Fruit fly (Drosophila melanogaster) whole organism, prepupa: ENCODE results near the gene CG11095.

Experiments
- CG10631 ChIP-seq: fragments of 200-800 bp; sonication (Bioruptor generic); optimal IDR thresholded peaks from 2 replicates; lab custom pipeline; 2016; ENCODE audit warnings: missing biosample characterization, missing genetic modification characterization
- CG10669 ChIP-seq: fragments of 200-800 bp; sonication (Bioruptor generic); optimal IDR thresholded peaks from 3 replicates; lab custom pipeline; 2018; ENCODE audit warnings: missing biosample characterization, mild to moderate bottlenecking, missing genetic modification characterization, moderate library complexity
- CG11294 ChIP-seq: fragments of 200-800 bp; sonication (Bioruptor generic); IDR thresholded peaks from 2 replicates; pipeline ENCODE4 v1.3.6; 2022; ENCODE audit warnings: missing biosample characterization, missing genetic modification characterization
- CG11762 ChIP-seq: fragments of 200-800 bp; sonication (Bioruptor generic); optimal IDR thresholded peaks from 3 replicates; lab custom pipeline; 2016; ENCODE audit warnings: missing biosample characterization, missing genetic modification characterization; ENCODE audit not compliant: insufficient read depth
- CG11902 ChIP-seq: fragments of 200-800 bp; sonication (Bioruptor generic); optimal IDR thresholded peaks from 3 replicates; lab custom pipeline; 2016; ENCODE audit warnings: missing biosample characterization, missing genetic modification characterization
- CG15336 ChIP-seq: fragments of 200-800 bp; sonication (Bioruptor generic); IDR thresholded peaks from 2 replicates; pipeline ENCODE4 v1.3.6; 2022; ENCODE audit warnings: missing biosample characterization, missing genetic modification characterization
- CG16779 ChIP-seq: fragments of 200-800 bp; sonication (Bioruptor generic); optimal IDR thresholded peaks from 3 replicates; lab custom pipeline; 2017; ENCODE audit warnings: missing biosample characterization, mild to moderate bottlenecking, missing genetic modification characterization
- CG31627 ChIP-seq: fragments of 200-800 bp; sonication (Bioruptor generic); optimal IDR thresholded peaks from 3 replicates; lab custom pipeline; 2016; ENCODE audit warnings: missing biosample characterization, missing genetic modification characterization
- CG32006 ChIP-seq: fragments of 200-800 bp; sonication (Bioruptor generic); optimal IDR thresholded peaks from 3 replicates; lab custom pipeline; 2017; ENCODE audit warnings: missing biosample characterization, mild to moderate bottlenecking, missing genetic modification characterization
- CG34406 ChIP-seq: fragments of 200-800 bp; sonication (Bioruptor generic); optimal IDR thresholded peaks from 3 replicates; lab custom pipeline; 2016; ENCODE audit warnings: missing biosample characterization, missing genetic modification characterization
- CG3919 ChIP-seq: fragments of 200-800 bp; sonication (Bioruptor generic); optimal IDR thresholded peaks from 3 replicates; lab custom pipeline; 2016; ENCODE audit warnings: missing biosample characterization, missing genetic modification characterization
- CG4318 ChIP-seq: fragments of 200-800 bp; sonication (Bioruptor generic); optimal IDR thresholded peaks from 3 replicates; lab custom pipeline; 2017; ENCODE audit warnings: missing biosample characterization, mild to moderate bottlenecking, missing genetic modification characterization
- CG6163 ChIP-seq: fragments of 200-800 bp; sonication (Bioruptor generic); IDR thresholded peaks from 3 replicates; pipeline ENCODE4 v1.3.6; 2022; ENCODE audit warnings: missing biosample characterization, missing genetic modification characterization
- CG6276 ChIP-seq: fragments of 200-800 bp; sonication (Bioruptor generic); optimal IDR thresholded peaks from 2 replicates; lab custom pipeline; 2017; ENCODE audit warnings: missing biosample characterization, mild to moderate bottlenecking, missing genetic modification characterization
- CG6792 ChIP-seq: fragments of 200-800 bp; sonication (Bioruptor generic); optimal IDR thresholded peaks from 3 replicates; lab custom pipeline; 2016; ENCODE audit warnings: missing biosample characterization, missing genetic modification characterization
- CG6808 ChIP-seq: fragments of 200-800 bp; sonication (Bioruptor generic); optimal IDR thresholded peaks from 3 replicates; lab custom pipeline; 2017; ENCODE audit warnings: missing biosample characterization, missing genetic modification characterization, mild to moderate bottlenecking, moderate library complexity, missing genetic modification reagents
- CG6854 ChIP-seq: fragments of 200-800 bp; sonication (Bioruptor generic); optimal IDR thresholded peaks from 2 replicates; lab custom pipeline; 2017; ENCODE audit warnings: missing biosample characterization, mild to moderate bottlenecking, missing genetic modification characterization
- CG8119 ChIP-seq: fragments of 200-800 bp; sonication (Bioruptor generic); IDR thresholded peaks from 3 replicates; pipeline ENCODE4 v1.3.6; 2022; ENCODE audit warnings: missing biosample characterization, missing genetic modification characterization
- CG8319 ChIP-seq: fragments of 200-800 bp; sonication (Bioruptor generic); optimal IDR thresholded peaks from 3 replicates; lab custom pipeline; 2016; ENCODE audit warnings: missing biosample characterization, missing genetic modification characterization
- CG8632 ChIP-seq: fragments of 200-800 bp; sonication (Bioruptor generic); optimal IDR thresholded peaks from 3 replicates; lab custom pipeline; 2016; ENCODE audit warnings: missing biosample characterization, missing genetic modification characterization
- CG9139 ChIP-seq: fragments of 200-800 bp; sonication (Bioruptor generic); optimal IDR thresholded peaks from 3 replicates; lab custom pipeline; 2017; ENCODE audit warnings: missing biosample characterization, mild to moderate bottlenecking, missing genetic modification characterization
- Eip75B ChIP-seq: fragments of 200-800 bp; sonication (Bioruptor generic); optimal IDR thresholded peaks from 3 replicates; lab custom pipeline; 2016; ENCODE audit warnings: missing biosample characterization, missing genetic modification characterization
- Eip93F ChIP-seq: fragments of 200-800 bp; sonication (Bioruptor generic); optimal IDR thresholded peaks from 2 replicates; lab custom pipeline; 2016; ENCODE audit warnings: missing biosample characterization, mild to moderate bottlenecking, missing genetic modification characterization
- Ets21C ChIP-seq: fragments of 200-800 bp; sonication (Bioruptor generic); optimal IDR thresholded peaks from 3 replicates; lab custom pipeline; 2016; ENCODE audit warnings: missing biosample characterization, missing genetic modification characterization
- Ets96B ChIP-seq: fragments of 200-800 bp; optimal IDR thresholded peaks from 2 replicates; lab custom pipeline; 2019; ENCODE audit warnings: missing biosample characterization, mild to moderate bottlenecking, missing genetic modification characterization, moderate library complexity
- Gug ChIP-seq: fragments of 200-800 bp; sonication (Bioruptor generic); IDR thresholded peaks from 2 replicates; pipeline ENCODE4 v1.3.6; 2022; ENCODE audit warnings: missing biosample characterization, missing genetic modification characterization
- Hr38 ChIP-seq: sonication (Bioruptor generic); optimal IDR thresholded peaks from 2 replicates; lab custom pipeline; 2016; ENCODE audit warnings: missing biosample characterization, missing genetic modification characterization
- Hr39 ChIP-seq: fragments of 200-800 bp; sonication (Bioruptor generic); optimal IDR thresholded peaks from 2 replicates; lab custom pipeline; 2016; ENCODE audit warnings: missing biosample characterization, missing genetic modification characterization
- Hr4 ChIP-seq: fragments of 200-800 bp; sonication (Bioruptor generic); optimal IDR thresholded peaks from 3 replicates; lab custom pipeline; 2016; ENCODE audit warnings: missing biosample characterization, missing genetic modification characterization
- Lpt ChIP-seq: fragments of 200-800 bp; sonication (Bioruptor generic); optimal IDR thresholded peaks from 3 replicates; lab custom pipeline; 2016; ENCODE audit warnings: missing biosample characterization, missing genetic modification characterization
- Met ChIP-seq: fragments of 200-800 bp; sonication (Bioruptor generic); optimal IDR thresholded peaks from 3 replicates; lab custom pipeline; 2016; ENCODE audit warnings: missing biosample characterization, missing genetic modification characterization
- OdsH ChIP-seq: fragments of 200-800 bp; sonication (Bioruptor generic); optimal IDR thresholded peaks from 3 replicates; lab custom pipeline; 2016; ENCODE audit warnings: missing biosample characterization, missing genetic modification characterization
- Smox ChIP-seq: fragments of 200-800 bp; sonication (Bioruptor generic); optimal IDR thresholded peaks from 3 replicates; lab custom pipeline; 2016; ENCODE audit warnings: missing biosample characterization, missing genetic modification characterization
- Sox102F ChIP-seq: fragments of 200-800 bp; sonication (Bioruptor generic); optimal IDR thresholded peaks from 2 replicates; lab custom pipeline; 2016; ENCODE audit warnings: missing biosample characterization, mild to moderate bottlenecking, missing genetic modification characterization
- Sox14 ChIP-seq: fragments of 200-800 bp; sonication (Bioruptor generic); optimal IDR thresholded peaks from 3 replicates; lab custom pipeline; 2016; ENCODE audit warnings: missing biosample characterization, missing genetic modification characterization
- Sox15 ChIP-seq: fragments of 200-800 bp; sonication (Bioruptor generic); optimal IDR thresholded peaks from 3 replicates; lab custom pipeline; 2016; ENCODE audit warnings: missing biosample characterization, missing genetic modification characterization
- achi ChIP-seq: fragments of 200-800 bp; sonication (Bioruptor generic); optimal IDR thresholded peaks from 3 replicates; lab custom pipeline; 2016; ENCODE audit warnings: missing biosample characterization, missing genetic modification characterization
- acj6 ChIP-seq: fragments of 200-800 bp; sonication (Bioruptor generic); optimal IDR thresholded peaks from 3 replicates; lab custom pipeline; 2016; ENCODE audit warnings: missing biosample characterization, missing genetic modification characterization
- cyc ChIP-seq: fragments of 200-800 bp; sonication (Bioruptor generic); optimal IDR thresholded peaks from 3 replicates; lab custom pipeline; 2016; ENCODE audit warnings: missing biosample characterization, missing genetic modification characterization
- dac ChIP-seq: fragments of 200-800 bp; sonication (Bioruptor generic); optimal IDR thresholded peaks from 2 replicates; lab custom pipeline; 2017; ENCODE audit warnings: missing biosample characterization, mild to moderate bottlenecking, missing genetic modification characterization
- dsx ChIP-seq: fragments of 200-800 bp; optimal IDR thresholded peaks from 3 replicates; lab custom pipeline; 2019; ENCODE audit warnings: missing biosample characterization, mild to moderate bottlenecking, missing genetic modification characterization, moderate library complexity; ENCODE audit not compliant: poor library complexity, severe bottlenecking
- eg ChIP-seq: fragments of 200-800 bp; sonication (Bioruptor generic); IDR thresholded peaks from 3 replicates; pipeline ENCODE4 v1.3.6; 2022; ENCODE audit warnings: missing biosample characterization, missing genetic modification characterization
- esn ChIP-seq: fragments of 200-800 bp; sonication (Bioruptor generic); optimal IDR thresholded peaks from 2 replicates; lab custom pipeline; 2016; ENCODE audit warnings: missing biosample characterization, mild to moderate bottlenecking, missing genetic modification characterization, moderate library complexity
- fd59A ChIP-seq: fragments of 200-800 bp; sonication (Bioruptor generic); optimal IDR thresholded peaks from 2 replicates; lab custom pipeline; 2017; ENCODE audit warnings: missing biosample characterization, mild to moderate bottlenecking, missing genetic modification characterization, missing genetic modification reagents
- fkh ChIP-seq: fragments of 200-800 bp; sonication (Bioruptor generic); optimal IDR thresholded peaks from 3 replicates; lab custom pipeline; 2017; ENCODE audit warnings: missing biosample characterization, mild to moderate bottlenecking, missing genetic modification characterization, moderate library complexity
- lz ChIP-seq: fragments of 200-800 bp; sonication (Bioruptor generic); optimal IDR thresholded peaks from 3 replicates; lab custom pipeline; 2016; ENCODE audit warnings: missing biosample characterization, missing genetic modification characterization
- pdm3 ChIP-seq: fragments of 200-800 bp; sonication (Bioruptor generic); optimal IDR thresholded peaks from 3 replicates; lab custom pipeline; 2016; ENCODE audit warnings: missing biosample characterization, missing genetic modification characterization
- spab ChIP-seq: fragments of 200-800 bp; sonication (Bioruptor generic); optimal IDR thresholded peaks from 2 replicates; lab custom pipeline; 2017; ENCODE audit warnings: missing biosample characterization, mild to moderate bottlenecking, missing genetic modification characterization, missing genetic modification reagents
- ss ChIP-seq, 2 experiments: fragments of 200-800 bp; sonication (Bioruptor generic); optimal IDR thresholded peaks; 2 replicates in 1 of 2; 3 replicates in 1 of 2; lab custom pipeline; 2017 to 2018; ENCODE audit warnings: mild to moderate bottlenecking in 2 of 2, missing biosample characterization in 2 of 2, missing genetic modification characterization in 2 of 2, moderate library complexity in 1 of 2
- svp ChIP-seq: fragments of 200-800 bp; sonication (Bioruptor generic); peaks from one replicate; lab custom pipeline; 2016; ENCODE audit warnings: missing biosample characterization, missing genetic modification characterization
- topi ChIP-seq: fragments of 200-800 bp; sonication (Bioruptor generic); optimal IDR thresholded peaks from 3 replicates; lab custom pipeline; 2016; ENCODE audit warnings: missing biosample characterization, missing genetic modification characterization
- vri ChIP-seq: fragments of 200-800 bp; sonication (Bioruptor generic); optimal IDR thresholded peaks from 3 replicates; lab custom pipeline; 2016; ENCODE audit warnings: missing biosample characterization, mild to moderate bottlenecking, missing genetic modification characterization

CG11095 gene

dm6 chrX:13788973-13789682 is 22.4 kb upstream of the CG11095 start:
- TF ChIP-seq vri (GFP tag; lab: Kevin White, UChicago), result no peak
- TF ChIP-seq CG8319 (GFP tag; lab: Kevin White, UChicago), result no peak
- TF ChIP-seq CG8632 (GFP tag; lab: Kevin White, UChicago), result no peak
- peak in 1 of 2 experiments; percentile 9 for TF ChIP-seq ss (GFP tag; optimal IDR thresholded peaks at IDR 0.05; lab: Kevin White, UChicago)
- TF ChIP-seq CG11902 (GFP tag; lab: Kevin White, UChicago), result no peak
- no peak for TF ChIP-seq CG31627 (GFP tag; lab: Kevin White, UChicago)
- TF ChIP-seq CG15336 (GFP tag; lab: Robert Waterston, UW), result no peak
- peak; percentile 8 for TF ChIP-seq Sox102F (GFP tag; lab: Kevin White, UChicago)
- peak; percentile 1 for TF ChIP-seq acj6 (GFP tag; lab: Kevin White, UChicago)
- no peak for TF ChIP-seq Ets21C (GFP tag; lab: Kevin White, UChicago)
- no peak for TF ChIP-seq CG16779 (tag; lab: Kevin White, UChicago)
- TF ChIP-seq esn (GFP tag; lab: Kevin White, UChicago), result no peak
- no peak for TF ChIP-seq Sox15 (GFP tag; lab: Kevin White, UChicago)
- no peak for TF ChIP-seq CG9139
- TF ChIP-seq CG34406, result no peak
- TF ChIP-seq CG11762 (GFP tag; lab: Kevin White, UChicago), result no peak
- TF ChIP-seq fkh (GFP tag; lab: Kevin White, UChicago), result no peak
- no peak for TF ChIP-seq topi
- no peak for TF ChIP-seq dac (GFP tag; lab: Kevin White, UChicago)
- no peak for TF ChIP-seq CG3919 (GFP tag; lab: Kevin White, UChicago)
- no peak for TF ChIP-seq OdsH (GFP tag; lab: Kevin White, UChicago)
- no peak for TF ChIP-seq Hr39 (GFP tag; lab: Kevin White, UChicago)
- no peak for TF ChIP-seq achi (GFP tag; lab: Kevin White, UChicago)
- TF ChIP-seq eg (GFP tag; lab: Robert Waterston, UW), result no peak
- peak; percentile 14 for TF ChIP-seq pdm3 (GFP tag; lab: Kevin White, UChicago)
- TF ChIP-seq Hr38 (GFP tag; lab: Kevin White, UChicago), result no peak
- TF ChIP-seq fd59A (GFP tag; lab: Kevin White, UChicago), result peak; percentile 18
- no peak for TF ChIP-seq Eip93F (GFP tag; lab: Kevin White, UChicago)
- no peak for TF ChIP-seq dsx (GFP tag; lab: Kevin White, UChicago)
- no peak for TF ChIP-seq Lpt (GFP tag; lab: Kevin White, UChicago)
- no peak for TF ChIP-seq CG6854 (GFP tag; lab: Kevin White, UChicago)
- peak; percentile 58 for TF ChIP-seq svp (GFP tag; lab: Kevin White, UChicago)
- no peak for TF ChIP-seq lz
- no peak for TF ChIP-seq CG11294 (GFP tag; lab: Robert Waterston, UW)
- TF ChIP-seq Eip75B (GFP tag; lab: Kevin White, UChicago), result no peak
- no peak for TF ChIP-seq Sox14 (GFP tag; lab: Kevin White, UChicago)
- TF ChIP-seq CG6163 (GFP tag; lab: Robert Waterston, UW), result 0 out of 3 replicates have a peak, but pooled peaks have one; percentile 32
- peak; percentile 2 for TF ChIP-seq cyc (GFP tag; lab: Kevin White, UChicago)
- no peak for TF ChIP-seq CG6792 (GFP tag; lab: Kevin White, UChicago)
- no peak for TF ChIP-seq Ets96B (tag; lab: Kevin White, UChicago)
- TF ChIP-seq CG8119 (GFP tag; lab: Robert Waterston, UW), result no peak
- peak; percentile 23 for TF ChIP-seq Hr4 (GFP tag; lab: Kevin White, UChicago)
- peak; percentile 22 for TF ChIP-seq CG32006 (GFP tag; lab: Kevin White, UChicago)
- 0 out of 2 replicates have a peak, but pooled peaks have one; percentile 7 for TF ChIP-seq Gug
- TF ChIP-seq CG10669, result no peak
- no peak for TF ChIP-seq spab (GFP tag; lab: Kevin White, UChicago)
- TF ChIP-seq CG4318 (GFP tag; lab: Kevin White, UChicago), result no peak
- TF ChIP-seq CG6276 (GFP tag; lab: Kevin White, UChicago), result no peak
- TF ChIP-seq CG10631 (GFP tag; lab: Kevin White, UChicago), result peak; percentile 39
- no peak for TF ChIP-seq Met (GFP tag; lab: Kevin White, UChicago)
- no peak for TF ChIP-seq Smox (GFP tag; lab: Kevin White, UChicago)
- no peak for TF ChIP-seq CG6808 (GFP tag; lab: Kevin White, UChicago)
